Worm (Caenorhabditis elegans) whole organism, L2 larva: ENCODE data around the gene C25B8.8.

Experiments
- alr-1 ChIP-seq: fragments of 150-350 bp; optimal IDR thresholded peaks from 2 replicates; lab custom pipeline; 2014; ENCODE audit warnings: missing biosample characterization, missing genetic modification characterization
- ama-1 ChIP-seq: fragments of 150-350 bp; optimal IDR thresholded peaks from 2 replicates; lab custom pipeline; 2018; ENCODE audit warnings: inconsistent platforms
- lin-39 ChIP-seq: fragments of 150-350 bp; optimal IDR thresholded peaks from 2 replicates; lab custom pipeline; 2014; ENCODE audit warnings: missing biosample characterization, missing genetic modification reagents, missing genetic modification characterization
- lsy-2 ChIP-seq, 2 experiments: fragments of 150-350 bp in 1 of 2; sonication (generic microtip) in 1 of 2; optimal IDR thresholded peaks; 2 replicates each; lab custom pipeline; 2014 to 2017; ENCODE audit warnings: missing biosample characterization in 2 of 2, missing genetic modification characterization in 2 of 2
- mbf-1 ChIP-seq: sonication (generic microtip); optimal IDR thresholded peaks from 2 replicates; lab custom pipeline; 2017; ENCODE audit warnings: missing biosample characterization, missing genetic modification characterization
- skn-1 ChIP-seq: sonication (generic microtip); optimal IDR thresholded peaks from 2 replicates; lab custom pipeline; 2017; ENCODE audit warnings: missing biosample characterization, missing genetic modification characterization
- ztf-11 ChIP-seq: sonication (generic microtip); optimal IDR thresholded peaks from 2 replicates; lab custom pipeline; 2017; ENCODE audit warnings: missing biosample characterization, missing genetic modification characterization

- no peak for TF ChIP-seq lin-39 (tag; lab: Kevin White, UChicago)
- TF ChIP-seq skn-1 (tag; lab: Kevin White, UChicago) = no peak
- no peak for TF ChIP-seq alr-1 (tag; lab: Kevin White, UChicago)
- TF ChIP-seq ama-1 (lab: Kevin White, UChicago) = no peak
- TF ChIP-seq lsy-2 (tag; optimal IDR thresholded peaks at IDR 0.05; lab: Kevin White, UChicago) = no peak
- no peak for TF ChIP-seq mbf-1 (tag; lab: Kevin White, UChicago)
- TF ChIP-seq ztf-11 = no peak
Observed at ce11 chrX:6617622-6618021, 7.8 kb downstream of the C25B8.8 start.
